Worm (Caenorhabditis elegans) whole organism, L4/young adult: ENCODE measurements around the gene T15H9.5.
A peak's percentile ranks its signal among the peaks of the same experiment; 100 is the strongest.

Source experiments
- W03F9.2 ChIP-seq: fragments of 150-350 bp; optimal IDR thresholded peaks from 2 replicates; lab custom pipeline; 2014; ENCODE audit warnings: missing biosample characterization, missing genetic modification characterization
- dao-5 ChIP-seq: sonication (generic microtip); optimal IDR thresholded peaks from 2 replicates; lab custom pipeline; 2016; ENCODE audit warnings: missing genotype, missing genetic modification characterization, moderate library complexity, missing compliant biosample characterization
- him-1 ChIP-seq: sonication (generic microtip); optimal IDR thresholded peaks from 2 replicates; lab custom pipeline; 2016; ENCODE audit warnings: missing genotype, missing genetic modification reagents, missing genetic modification characterization, missing compliant biosample characterization

T15H9.5 gene

ce11 chrII:9607137-9607536, 4.1 kb downstream of the T15H9.5 start:
- TF ChIP-seq dao-5 (tag; lab: Kevin White, UChicago) = no peak
- TF ChIP-seq him-1 (tag; lab: Kevin White, UChicago) = no peak
- no peak for TF ChIP-seq W03F9.2 (tag; lab: Kevin White, UChicago)

DNA sequence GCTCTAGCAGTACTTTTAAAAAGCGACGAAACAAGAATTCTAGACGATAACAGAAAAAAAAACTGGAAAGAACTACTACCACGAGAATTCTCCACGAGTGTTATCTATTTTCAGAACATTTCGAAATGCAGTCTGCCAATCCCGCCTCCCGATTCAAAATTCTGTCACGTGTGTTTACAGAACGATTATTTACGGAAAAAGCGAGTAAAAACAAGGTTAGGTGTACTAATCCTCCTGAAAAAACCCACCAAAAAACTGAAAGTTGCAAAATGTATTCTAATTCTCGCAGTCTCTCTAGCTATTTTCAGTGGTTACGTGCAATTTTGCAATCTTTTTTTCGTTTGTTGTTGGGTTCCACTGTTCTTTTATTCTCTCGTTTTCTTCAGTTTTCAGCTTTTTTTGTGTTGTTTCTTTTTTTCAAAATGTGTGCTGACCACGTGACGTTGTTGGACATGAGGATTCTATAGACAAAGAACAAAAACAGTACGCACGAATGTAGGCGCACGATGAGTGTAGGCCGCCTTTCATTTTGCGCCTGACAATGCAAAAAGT, 4.7 kb downstream of the T15H9.5 start:
- TF ChIP-seq him-1 (tag; lab: Kevin White, UChicago) (no peak), dao-5 (tag; lab: Kevin White, UChicago) (no peak), W03F9.2 (tag; lab: Kevin White, UChicago) (no peak)

DNA sequence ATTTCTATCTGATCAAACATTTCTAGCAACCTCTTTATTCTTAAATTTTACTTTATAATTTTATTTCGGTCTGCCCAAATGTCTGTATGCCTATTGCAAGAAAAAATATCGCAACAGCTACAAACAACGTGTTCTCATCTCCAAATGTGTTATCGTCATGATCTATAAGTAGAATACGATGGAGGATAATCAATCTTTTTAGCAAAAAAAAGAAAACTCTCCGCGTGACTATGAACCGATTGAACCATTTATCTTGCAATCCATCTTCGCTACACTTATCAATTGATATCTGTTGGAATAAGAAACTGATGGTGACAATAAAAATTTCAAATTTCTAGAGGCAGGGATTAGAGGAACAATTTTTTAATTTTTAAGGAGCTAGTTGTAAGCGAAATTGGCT, 5.3 kb downstream of the T15H9.5 start:
- TF ChIP-seq W03F9.2 (tag; lab: Kevin White, UChicago) = no peak
- no peak for TF ChIP-seq him-1 (tag; lab: Kevin White, UChicago)
- TF ChIP-seq dao-5 (tag; lab: Kevin White, UChicago) = no peak

- no peak for TF ChIP-seq him-1 (tag; lab: Kevin White, UChicago)
- no peak for TF ChIP-seq W03F9.2 (tag; lab: Kevin White, UChicago)
- no peak for TF ChIP-seq dao-5 (tag; lab: Kevin White, UChicago)
These were observed 5.9 kb downstream of the T15H9.5 start, which contains the start of gene nhr-19 for ce11 chrII:9605336-9605735. Gene nhr-19, minus strand, starts transcription at chrII:9605526.

DNA sequence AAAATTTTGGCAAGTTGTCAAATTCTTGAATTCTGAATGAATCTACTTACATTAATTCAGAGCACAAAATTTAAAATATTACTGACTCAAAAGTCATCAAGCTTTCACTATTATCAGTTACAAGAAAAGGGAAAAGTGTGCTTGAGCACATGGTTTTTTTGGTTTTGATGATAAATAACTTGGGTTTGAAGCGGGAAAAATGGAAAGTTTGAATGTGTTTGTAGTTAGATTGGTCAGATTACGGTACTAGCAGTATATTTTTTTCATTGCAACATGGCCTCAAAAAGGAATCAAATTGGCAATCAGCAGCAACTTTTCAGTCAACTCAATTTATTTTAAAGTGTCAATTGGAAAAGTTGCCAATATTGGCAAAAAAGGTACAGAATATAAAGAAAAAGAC, 6.6 kb downstream of the T15H9.5 start:
- TF ChIP-seq W03F9.2 (tag; lab: Kevin White, UChicago) (no peak), him-1 (tag; lab: Kevin White, UChicago) (no peak), dao-5 (tag; lab: Kevin White, UChicago) (no peak)

ce11 chrII:9604063-9604462, 7.2 kb downstream of the T15H9.5 start:
- TF ChIP-seq him-1 (tag; lab: Kevin White, UChicago) = no peak
- TF ChIP-seq dao-5 (tag; lab: Kevin White, UChicago) = no peak
- no peak for TF ChIP-seq W03F9.2 (tag; lab: Kevin White, UChicago)

DNA sequence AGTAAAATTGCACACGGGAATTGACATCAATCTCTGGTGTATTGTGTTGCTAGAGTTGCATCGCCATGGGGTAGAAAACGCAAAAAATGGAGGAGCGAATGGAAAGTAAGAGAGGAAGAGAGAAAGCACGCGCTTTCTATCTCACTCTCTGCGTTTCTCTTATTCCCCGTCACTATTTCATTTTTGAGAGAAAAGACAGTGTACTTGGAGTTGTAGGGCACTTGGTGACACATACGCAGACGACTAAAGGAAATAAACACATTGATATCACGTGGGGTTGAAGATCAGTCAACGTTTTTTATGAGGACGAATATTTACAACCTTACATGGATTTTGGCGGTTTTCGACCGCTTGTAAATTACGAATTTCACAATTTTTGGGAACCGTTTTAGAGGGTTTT, 7.8 kb downstream of the T15H9.5 start:
- TF ChIP-seq W03F9.2 (tag; lab: Kevin White, UChicago) (peak; percentile 71), dao-5 (tag; lab: Kevin White, UChicago) (no peak)

- TF ChIP-seq dao-5 (tag; lab: Kevin White, UChicago) = no peak
These were observed 8.7 kb downstream of the T15H9.5 start for ce11 chrII:9602566-9602965.

DNA sequence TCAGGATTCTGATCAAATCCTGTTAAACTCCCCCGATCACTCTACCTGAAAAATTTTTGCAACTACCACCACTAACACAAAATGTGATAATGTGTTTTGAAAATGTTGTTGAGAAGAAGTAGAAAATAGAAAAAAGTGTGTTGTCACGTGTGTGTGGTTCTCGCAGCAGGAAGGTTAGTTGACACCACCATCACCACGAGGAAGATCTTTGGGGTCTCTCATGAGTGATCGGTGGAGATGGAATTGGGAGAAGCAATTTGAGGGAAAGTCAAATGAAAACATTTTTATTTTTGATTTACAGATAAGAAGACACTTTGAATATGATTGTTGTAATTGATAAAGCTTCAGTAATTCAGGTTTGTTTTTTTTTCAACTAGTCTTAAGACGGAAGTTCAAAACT, 9.6 kb downstream of the T15H9.5 start:
- TF ChIP-seq him-1 (tag; lab: Kevin White, UChicago) = no peak
- no peak for TF ChIP-seq W03F9.2 (tag; lab: Kevin White, UChicago)
- no peak for TF ChIP-seq dao-5 (tag; lab: Kevin White, UChicago)

DNA sequence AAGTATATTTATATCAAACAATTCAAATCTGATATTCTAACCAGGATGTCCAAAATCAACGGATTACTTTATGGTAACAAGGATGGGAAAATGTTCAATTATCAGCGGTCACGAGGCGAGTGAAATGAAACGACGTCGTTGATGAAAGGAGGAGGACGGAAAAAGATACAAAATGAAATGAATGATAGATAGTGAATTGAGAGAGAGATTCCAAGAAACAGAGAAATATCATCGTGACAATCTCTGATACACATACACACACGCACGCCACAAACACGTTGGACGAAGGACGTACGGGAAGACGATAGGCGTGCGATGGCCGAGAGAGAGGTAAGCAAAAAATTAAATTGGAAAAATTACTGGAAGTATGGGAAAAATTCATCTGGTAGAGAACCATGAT, 10.2 kb downstream of the T15H9.5 start:
- TF ChIP-seq dao-5 (tag; lab: Kevin White, UChicago) (no peak), him-1 (tag; lab: Kevin White, UChicago) (no peak), W03F9.2 (tag; lab: Kevin White, UChicago) (peak; percentile 29)

DNA sequence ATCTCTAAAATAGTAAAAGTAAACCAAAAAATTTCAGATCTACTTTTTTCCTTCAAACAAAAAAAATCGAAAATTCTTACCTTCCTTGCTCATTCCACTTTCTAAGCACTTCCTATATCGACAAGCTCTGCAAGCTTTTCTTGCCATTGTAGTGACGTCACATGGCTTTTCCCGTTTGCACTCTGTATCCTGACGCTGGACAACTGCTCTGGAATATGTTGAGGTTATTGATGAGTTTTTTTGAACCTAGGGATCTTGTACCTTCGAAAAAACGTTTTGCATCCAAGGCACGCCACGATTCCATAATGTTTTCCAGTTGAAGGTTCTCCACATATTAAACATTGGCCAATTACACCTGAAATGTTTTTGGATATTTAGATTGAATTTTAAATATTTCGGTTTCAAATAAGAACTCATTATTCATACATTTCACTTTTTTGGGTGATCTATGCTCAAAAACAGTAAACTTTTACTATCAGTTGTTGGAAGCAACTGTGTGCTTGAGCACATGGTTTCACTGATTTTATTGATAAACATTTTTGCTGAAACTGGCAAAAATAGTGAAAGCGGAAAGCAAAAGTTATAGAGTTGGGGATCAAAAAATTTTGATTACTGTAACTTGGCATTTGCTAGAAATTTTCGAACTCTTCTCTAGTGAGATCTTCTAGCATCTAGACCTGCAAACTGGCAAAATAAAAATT, 11.1 kb downstream of the T15H9.5 start:
- no peak for TF ChIP-seq dao-5 (tag; lab: Kevin White, UChicago)
- TF ChIP-seq him-1 (tag; lab: Kevin White, UChicago) = no peak
- no peak for TF ChIP-seq W03F9.2 (tag; lab: Kevin White, UChicago)

DNA sequence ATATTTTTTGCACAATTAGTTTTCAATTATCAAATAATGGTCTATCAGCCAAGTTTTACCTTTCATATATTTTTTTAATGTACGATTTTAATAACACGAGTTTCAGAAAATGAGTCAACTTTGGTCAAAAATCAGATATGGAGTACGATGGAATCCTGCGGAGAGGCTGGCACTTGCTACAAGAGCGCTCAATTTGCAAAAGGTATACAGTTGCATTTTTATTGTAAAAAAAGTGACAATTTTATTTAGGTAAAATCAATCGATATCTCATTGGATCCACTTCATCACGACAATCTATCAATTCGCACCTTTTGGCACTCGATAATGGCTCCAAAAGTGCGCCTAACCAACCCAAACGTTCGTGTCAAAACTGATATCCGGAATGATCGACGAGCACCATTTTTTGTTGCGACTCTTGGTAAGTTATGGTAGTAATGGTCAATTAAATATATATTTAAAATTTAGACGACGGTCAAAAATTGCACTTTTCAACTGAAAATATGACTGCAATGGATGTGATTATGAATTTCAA, 13.7 kb downstream of the T15H9.5 start, which contains the start of gene mrpl-53:
mrpl-53 (plus strand) TSS at position 107 of the 532 bp plus-strand sequence.
- no peak for TF ChIP-seq him-1 (tag; lab: Kevin White, UChicago)
- TF ChIP-seq dao-5 (tag; lab: Kevin White, UChicago) = no peak
- TF ChIP-seq W03F9.2 (tag; lab: Kevin White, UChicago) = no peak

DNA sequence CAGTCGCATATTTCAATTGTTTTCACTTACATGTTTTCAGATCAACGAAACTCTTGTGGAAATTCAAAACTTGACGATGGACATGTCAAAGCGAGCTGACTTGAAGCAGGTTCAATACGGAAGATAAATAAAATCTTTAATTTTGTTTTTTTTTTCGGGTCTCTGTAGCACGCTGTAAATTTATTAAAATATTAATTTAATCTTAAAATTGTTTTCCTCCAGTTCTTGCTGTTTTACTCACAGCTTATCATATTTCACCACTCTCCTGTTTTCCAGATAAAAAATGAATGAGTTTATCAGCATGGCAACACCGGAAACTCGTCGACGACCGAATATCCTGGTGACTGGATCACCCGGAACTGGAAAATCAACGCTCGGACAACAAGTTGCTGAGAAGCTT, 14.8 kb downstream of the T15H9.5 start, which contains the start of gene E02H1.6:
E02H1.6 (plus strand) TSS at position 301 of the 400 bp plus-strand sequence.
- no peak for TF ChIP-seq him-1 (tag; lab: Kevin White, UChicago)
- no peak for TF ChIP-seq dao-5 (tag; lab: Kevin White, UChicago)
- no peak for TF ChIP-seq W03F9.2 (tag; lab: Kevin White, UChicago)

DNA sequence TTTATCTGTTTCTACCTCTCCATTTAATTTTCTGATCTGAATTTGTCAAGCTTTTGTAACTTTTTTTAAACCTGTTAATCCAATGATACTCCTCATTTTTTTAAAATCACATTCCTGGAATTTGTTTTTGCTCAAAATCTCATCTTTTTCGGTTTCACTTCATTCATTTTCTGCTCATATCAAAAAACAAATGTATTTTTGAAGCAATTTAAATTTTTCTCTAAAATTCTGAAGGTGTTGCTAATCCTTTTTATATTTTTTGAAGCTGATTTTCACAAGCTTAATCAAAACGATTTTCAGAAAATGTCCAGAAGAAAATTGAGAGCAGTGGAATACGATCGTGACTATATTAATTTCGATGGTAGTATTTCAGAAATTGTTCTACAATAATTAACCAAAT, 16.3 kb downstream of the T15H9.5 start, which contains the start of gene E02H1.5:
E02H1.5 (plus strand) TSS at position 301 of the 400 bp plus-strand sequence.
- TF ChIP-seq him-1 (tag; lab: Kevin White, UChicago) = no peak
- no peak for TF ChIP-seq W03F9.2 (tag; lab: Kevin White, UChicago)
- TF ChIP-seq dao-5 (tag; lab: Kevin White, UChicago) = no peak
